Worm (Caenorhabditis elegans): ENCODE results near the gene Y62H9A.8.
A peak's percentile ranks its signal among the peaks of the same experiment; 100 is the strongest.

Y62H9A.8 gene

ce11 chrX:11892328-11892727, at the start of gene Y62H9A.8:
Gene Y62H9A.8 (minus strand): TSS chrX:11892428.
- TF ChIP-seq R02D3.7 (tag; optimal IDR thresholded peaks at IDR 0.05) (no peak), snpc-4 (tag; optimal IDR thresholded peaks at IDR 0.05) (no peak), ceh-9 (tag; optimal IDR thresholded peaks at IDR 0.05) (no peak)

- TF ChIP-seq elt-2 (tag; optimal IDR thresholded peaks at IDR 0.05) (no peak), ztf-4 (tag; optimal IDR thresholded peaks at IDR 0.05) (no peak), pqm-1 (tag; optimal IDR thresholded peaks at IDR 0.05) (no peak), jun-1 (tag; optimal IDR thresholded peaks at IDR 0.05) (no peak), elt-3 (tag; optimal IDR thresholded peaks at IDR 0.05) (no peak), sea-2 (GFP tag; optimal IDR thresholded peaks at IDR 0.05) (no peak), zag-1 (tag; optimal IDR thresholded peaks at IDR 0.05) (no peak), unc-39 (tag; optimal IDR thresholded peaks at IDR 0.05) (no peak), ztf-11 (tag; optimal IDR thresholded peaks at IDR 0.05) (no peak), nhr-25 (tag; optimal IDR thresholded peaks at IDR 0.05) (no peak), hmg-11 (tag; optimal IDR thresholded peaks at IDR 0.05) (no peak), fkh-10 (GFP tag; optimal IDR thresholded peaks at IDR 0.05) (no peak), egl-5 (tag; optimal IDR thresholded peaks at IDR 0.05) (no peak), nhr-76 (tag; optimal IDR thresholded peaks at IDR 0.05) (no peak), lin-39 (tag; optimal IDR thresholded peaks at IDR 0.05) (no peak), R02D3.7 (tag; optimal IDR thresholded peaks at IDR 0.05) (no peak), ZK546.5 (tag; optimal IDR thresholded peaks at IDR 0.05) (no peak), lsy-12 (tag; optimal IDR thresholded peaks at IDR 0.05) (no peak)
Measured at ce11 chrX:11941951-11942350, 49.7 kb upstream of the Y62H9A.8 start, which contains the start of gene F55G7.3. Gene F55G7.3 (minus strand): TSS chrX:11942051.

- TF ChIP-seq lin-39 (tag; optimal IDR thresholded peaks at IDR 0.05) (no peak), sea-2 (GFP tag; optimal IDR thresholded peaks at IDR 0.05) (no peak), fos-1 (tag; optimal IDR thresholded peaks at IDR 0.05) (no peak), elt-3 (tag; optimal IDR thresholded peaks at IDR 0.05) (no peak), R02D3.7 (tag; optimal IDR thresholded peaks at IDR 0.05) (no peak), unc-62 (GFP tag; optimal IDR thresholded peaks at IDR 0.05) (no peak), mdl-1 (tag; optimal IDR thresholded peaks at IDR 0.05) (no peak), nhr-67 (tag; optimal IDR thresholded peaks at IDR 0.05) (no peak), snpc-4 (tag; optimal IDR thresholded peaks at IDR 0.05) (no peak), hmg-11 (tag; optimal IDR thresholded peaks at IDR 0.05) (no peak), nhr-237 (tag; optimal IDR thresholded peaks at IDR 0.05) (no peak), lin-15B (tag; optimal IDR thresholded peaks at IDR 0.05) (no peak), nfya-1 (tag; optimal IDR thresholded peaks at IDR 0.05; ENCODE audit: insufficient read depth) (no peak), zag-1 (tag; optimal IDR thresholded peaks at IDR 0.05) (no peak), skn-1 (tag; optimal IDR thresholded peaks at IDR 0.05) (no peak), ceh-28 (tag; optimal IDR thresholded peaks at IDR 0.05) (no peak), nhr-12 (tag; optimal IDR thresholded peaks at IDR 0.05) (no peak), nhr-25 (tag; optimal IDR thresholded peaks at IDR 0.05) (no peak), nhr-11 (tag; optimal IDR thresholded peaks at IDR 0.05) (no peak), nhr-76 (tag; optimal IDR thresholded peaks at IDR 0.05) (no peak)
Measured at ce11 chrX:11938826-11939225, 46.6 kb upstream of the Y62H9A.8 start, which contains the start of gene F55G7.5. Gene F55G7.5 (minus strand): TSS chrX:11938926.

ce11 chrX:11937343-11937935, 45.2 kb upstream of the Y62H9A.8 start:
- TF ChIP-seq mdl-1 (tag; optimal IDR thresholded peaks at IDR 0.05) (peak; percentile 53), tbx-2 (tag; optimal IDR thresholded peaks at IDR 0.05) (peak; percentile 98), egl-27 (tag; optimal IDR thresholded peaks at IDR 0.05) (peak; percentile 95), lsy-12 (tag; optimal IDR thresholded peaks at IDR 0.05) (peak; percentile 95), mml-1 (tag; optimal IDR thresholded peaks at IDR 0.05) (no peak), unc-62 (GFP tag; optimal IDR thresholded peaks at IDR 0.05) (peak; percentile 95), jun-1 (tag; optimal IDR thresholded peaks at IDR 0.05) (peak; percentile 100), skn-1 (tag; optimal IDR thresholded peaks at IDR 0.05) (peak; percentile 97), nhr-23 (tag; optimal IDR thresholded peaks at IDR 0.05) (peak; percentile 99), elt-1 (tag; optimal IDR thresholded peaks at IDR 0.05) (peak; percentile 75), nhr-25 (tag; optimal IDR thresholded peaks at IDR 0.05) (peak; percentile 98), nhr-43 (tag; optimal IDR thresholded peaks at IDR 0.05; ENCODE audit: poor library complexity, severe bottlenecking) (peak; percentile 99), ztf-4 (tag; optimal IDR thresholded peaks at IDR 0.05) (peak; percentile 86), eor-1 (tag; optimal IDR thresholded peaks at IDR 0.05) (peak in 1 of 2 experiments; percentile 82), nhr-76 (tag; optimal IDR thresholded peaks at IDR 0.05) (peak; percentile 88), ZK546.5 (tag; optimal IDR thresholded peaks at IDR 0.05) (peak; percentile 70), elt-3 (tag; optimal IDR thresholded peaks at IDR 0.05) (peak; percentile 81 to 99 (median 96)), R02D3.7 (tag; optimal IDR thresholded peaks at IDR 0.05) (peak; percentile 92), pha-4 (tag; optimal IDR thresholded peaks at IDR 0.05) (peak; percentile 99), ztf-11 (tag; optimal IDR thresholded peaks at IDR 0.05) (peak; percentile 59), lin-15B (tag; optimal IDR thresholded peaks at IDR 0.05) (peak; percentile 43), nhr-237 (tag; optimal IDR thresholded peaks at IDR 0.05) (peak; percentile 78), hmg-11 (tag; optimal IDR thresholded peaks at IDR 0.05) (peak; percentile 97), fos-1 (tag; optimal IDR thresholded peaks at IDR 0.05) (peak; percentile 94), nhr-11 (tag; optimal IDR thresholded peaks at IDR 0.05) (peak; percentile 97), daf-12 (tag; optimal IDR thresholded peaks at IDR 0.05) (peak; percentile 81), ceh-82 (tag; optimal IDR thresholded peaks at IDR 0.05) (peak; percentile 98), aly-2 (tag; optimal IDR thresholded peaks at IDR 0.05) (peak; percentile 94), snpc-4 (tag; optimal IDR thresholded peaks at IDR 0.05) (peak; percentile 95), zag-1 (tag; optimal IDR thresholded peaks at IDR 0.05) (peak; percentile 90), unc-39 (tag; optimal IDR thresholded peaks at IDR 0.05) (peak; percentile 76), lin-39 (tag; optimal IDR thresholded peaks at IDR 0.05) (peak; percentile 98), fkh-10 (GFP tag; optimal IDR thresholded peaks at IDR 0.05) (peak; percentile 98), egl-5 (tag; optimal IDR thresholded peaks at IDR 0.05) (peak; percentile 95)

Data from whole organism, L3 larva.